Worm (Caenorhabditis elegans) whole organism, L4 larva: Measurements from ENCODE around the gene dml-1.

Experiments
- T26A8.4 ChIP-seq: fragments of 200-800 bp; sonication (Bioruptor generic); IDR thresholded peaks from 2 replicates; pipeline ENCODE4 v1.3.6; 2022; ENCODE audit warnings: missing genetic modification characterization, missing compliant biosample characterization
- Y75B8A.6 ChIP-seq: fragments of 200-800 bp; sonication (Bioruptor generic); IDR thresholded peaks from 2 replicates; pipeline ENCODE4 v1.3.6; 2022; ENCODE audit warnings: missing genetic modification reagents, missing genetic modification characterization, missing compliant biosample characterization
- aha-1 ChIP-seq: fragments of 150-350 bp; peaks from one replicate; lab custom pipeline; 2014; ENCODE audit warnings: missing biosample characterization, missing genetic modification characterization
- ceh-44 ChIP-seq: fragments of 200-800 bp; sonication (Bioruptor generic); IDR thresholded peaks from 2 replicates; pipeline ENCODE4 v1.3.6; 2022; ENCODE audit warnings: missing genetic modification reagents, missing genetic modification characterization, missing compliant biosample characterization
- ceh-62 ChIP-seq: sonication (generic microtip); optimal IDR thresholded peaks from 2 replicates; lab custom pipeline; 2017; ENCODE audit warnings: missing biosample characterization, missing genetic modification characterization
- daf-16 ChIP-seq, 3 experiments: sonication (generic microtip); optimal IDR thresholded peaks; 2 replicates each; lab custom pipeline; 2016 to 2017; ENCODE audit warnings: missing genetic modification characterization in 3 of 3, missing genetic modification reagents in 3 of 3, mild to moderate bottlenecking in 2 of 3, missing compliant biosample characterization in 2 of 3, missing biosample characterization in 1 of 3, moderate library complexity in 1 of 3
- dmd-6 ChIP-seq: fragments of 200-800 bp; sonication (Bioruptor generic); IDR thresholded peaks from 2 replicates; pipeline ENCODE4 v1.3.6; 2022; ENCODE audit warnings: missing genetic modification reagents, missing genetic modification characterization, missing compliant biosample characterization
- dmd-8 ChIP-seq: fragments of 200-800 bp; sonication (Bioruptor generic); IDR thresholded peaks from 2 replicates; pipeline ENCODE4 v1.3.6; 2022; ENCODE audit warnings: missing genetic modification characterization, missing compliant biosample characterization
- dpl-1 ChIP-seq: fragments of 150-350 bp; optimal IDR thresholded peaks from 2 replicates; lab custom pipeline; 2014; ENCODE audit warnings: missing biosample characterization, missing genetic modification reagents, missing genetic modification characterization
- dve-1 ChIP-seq: sonication (generic microtip); optimal IDR thresholded peaks from 2 replicates; lab custom pipeline; 2017; ENCODE audit warnings: antibody characterized with exemption, mild to moderate bottlenecking, missing genetic modification characterization, missing compliant biosample characterization; ENCODE audit not compliant: insufficient read depth
- egl-43 ChIP-seq: fragments of 200-800 bp; sonication (Bioruptor generic); IDR thresholded peaks from 2 replicates; pipeline ENCODE4 v1.3.6; 2022; ENCODE audit warnings: missing genetic modification reagents, missing genetic modification characterization, missing compliant biosample characterization
- hif-1 ChIP-seq, 2 experiments: sonication (generic microtip); optimal IDR thresholded peaks; 2 replicates each; lab custom pipeline; 2016 to 2017; ENCODE audit warnings: missing compliant biosample characterization in 2 of 2, missing genetic modification characterization in 2 of 2, missing genetic modification reagents in 2 of 2, missing genotype in 2 of 2, mild to moderate bottlenecking in 1 of 2
- lin-38 ChIP-seq: fragments of 200-800 bp; sonication (Bioruptor generic); IDR thresholded peaks from 2 replicates; pipeline ENCODE4 v1.3.6; 2022; ENCODE audit warnings: missing genetic modification reagents, missing genetic modification characterization, missing compliant biosample characterization
- lsy-2 ChIP-seq, 2 experiments: fragments of 150-350 bp in 1 of 2; sonication (generic microtip) in 1 of 2; optimal IDR thresholded peaks; 2 replicates each; lab custom pipeline; 2014 to 2017; ENCODE audit warnings: missing biosample characterization in 2 of 2, missing genetic modification characterization in 2 of 2
- madf-5 ChIP-seq, 2 experiments: fragments of 200-800 bp; sonication (Bioruptor generic); IDR thresholded peaks; 2 replicates each; pipeline ENCODE4 v1.3.6; 2022; ENCODE audit warnings: missing compliant biosample characterization in 2 of 2, missing genetic modification characterization in 2 of 2
- madf-9 ChIP-seq: fragments of 200-800 bp; sonication (Bioruptor generic); conservative IDR thresholded peaks from 2 replicates; pipeline ENCODE4 v1.3.6; 2022; ENCODE audit warnings: missing genetic modification reagents, missing genetic modification characterization, missing compliant biosample characterization
- mep-1 ChIP-seq: fragments of 150-350 bp; sonication (generic microtip); optimal IDR thresholded peaks from 3 replicates; lab custom pipeline; 2014; ENCODE audit warnings: missing biosample characterization, missing genetic modification characterization
- mes-2 ChIP-seq: sonication (generic microtip); optimal IDR thresholded peaks from 2 replicates; lab custom pipeline; 2016; ENCODE audit warnings: missing genotype, mild to moderate bottlenecking, missing genetic modification characterization, missing compliant biosample characterization; ENCODE audit not compliant: poor library complexity, severe bottlenecking
- nhr-102 ChIP-seq: sonication (generic microtip); optimal IDR thresholded peaks from 2 replicates; lab custom pipeline; 2016; ENCODE audit warnings: mild to moderate bottlenecking, missing genetic modification characterization, moderate library complexity, missing compliant biosample characterization
- nhr-237 ChIP-seq: sonication (generic microtip); optimal IDR thresholded peaks from 2 replicates; lab custom pipeline; 2017; ENCODE audit warnings: missing biosample characterization, missing genetic modification characterization
- nhr-6 ChIP-seq: fragments of 150-350 bp; optimal IDR thresholded peaks from 2 replicates; lab custom pipeline; 2014; ENCODE audit warnings: missing biosample characterization, missing genetic modification characterization
- nhr-76 ChIP-seq: fragments of 150-350 bp; optimal IDR thresholded peaks from 2 replicates; lab custom pipeline; 2014; ENCODE audit warnings: missing biosample characterization, missing genetic modification characterization
- nhr-77 ChIP-seq: fragments of 150-350 bp; optimal IDR thresholded peaks from 2 replicates; lab custom pipeline; 2014; ENCODE audit warnings: missing biosample characterization, missing genetic modification characterization
- pha-4 ChIP-seq, 2 experiments: fragments of 150-350 bp in 1 of 2; fragments of 200-800 bp in 1 of 2; sonication (Bioruptor generic) in 1 of 2; IDR thresholded peaks in 1 of 2; optimal IDR thresholded peaks in 1 of 2; 2 replicates each; pipeline versions ENCODE4 v1.3.6 to Lab custom; 2014 to 2022; ENCODE audit warnings: missing genetic modification characterization in 2 of 2, missing genetic modification reagents in 2 of 2, missing biosample characterization in 1 of 2, missing compliant biosample characterization in 1 of 2
- pqm-1 ChIP-seq: sonication (generic microtip); optimal IDR thresholded peaks from 2 replicates; lab custom pipeline; 2017; ENCODE audit warnings: missing biosample characterization, missing genetic modification characterization
- rbr-2 ChIP-seq: sonication (generic microtip); optimal IDR thresholded peaks from 2 replicates; lab custom pipeline; 2016; ENCODE audit warnings: missing genotype, missing genetic modification characterization, missing compliant biosample characterization
- sdz-12 ChIP-seq: fragments of 200-800 bp; sonication (Bioruptor generic); optimal IDR thresholded peaks from 2 replicates; lab custom pipeline; 2018; ENCODE audit warnings: mild to moderate bottlenecking, missing genetic modification characterization, missing compliant biosample characterization
- set-16 ChIP-seq: fragments of 200-800 bp; sonication (Bioruptor generic); IDR thresholded peaks from 2 replicates; pipeline ENCODE4 v1.3.6; 2022; ENCODE audit warnings: missing genetic modification reagents, missing genetic modification characterization, missing compliant biosample characterization
- skn-1 ChIP-seq: fragments of 150-350 bp; optimal IDR thresholded peaks from 2 replicates; lab custom pipeline; 2014; ENCODE audit warnings: missing biosample characterization, missing genetic modification characterization
- snpc-1.2 ChIP-seq: fragments of 200-800 bp; sonication (Bioruptor generic); IDR thresholded peaks from 2 replicates; pipeline ENCODE4 v1.3.6; 2022; ENCODE audit warnings: missing genetic modification reagents, missing genetic modification characterization, missing compliant biosample characterization
- spr-3 ChIP-seq: fragments of 200-800 bp; sonication (Bioruptor generic); optimal IDR thresholded peaks from 2 replicates; lab custom pipeline; 2018; ENCODE audit warnings: mild to moderate bottlenecking, missing genetic modification characterization, missing compliant biosample characterization
- vab-7 ChIP-seq: fragments of 200-800 bp; sonication (Bioruptor generic); IDR thresholded peaks from 2 replicates; pipeline ENCODE4 v1.3.6; 2022; ENCODE audit warnings: missing genetic modification reagents, missing genetic modification characterization, missing compliant biosample characterization
- zfp-2 ChIP-seq: sonication (generic microtip); optimal IDR thresholded peaks from 2 replicates; lab custom pipeline; 2016; ENCODE audit warnings: mild to moderate bottlenecking, missing genetic modification characterization, missing compliant biosample characterization
- ztf-7 ChIP-seq: fragments of 150-350 bp; optimal IDR thresholded peaks from 2 replicates; lab custom pipeline; 2014; ENCODE audit warnings: missing biosample characterization, missing genetic modification characterization

The dml-1 gene

DNA sequence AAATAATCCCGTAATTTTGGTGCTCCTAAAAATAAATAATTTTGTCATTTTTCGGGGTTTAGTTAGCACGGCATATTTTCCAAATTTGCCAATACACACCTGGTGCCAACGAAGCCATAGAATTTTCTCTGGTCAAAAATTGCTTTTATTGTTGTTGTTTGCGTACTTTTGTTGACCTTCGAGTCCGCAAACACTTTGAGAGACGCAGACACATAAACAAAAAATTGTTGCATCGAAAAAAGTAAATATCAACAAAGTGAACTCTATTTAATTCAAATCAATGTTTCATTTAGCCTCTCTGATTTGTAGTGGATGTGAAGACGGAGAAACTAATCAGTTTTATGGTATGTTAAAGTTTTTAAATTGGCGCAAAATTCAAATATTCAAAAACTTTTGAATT is 40.5 kb upstream of the dml-1 start, which contains the start of gene Y54G2A.40:
Gene Y54G2A.40 (plus strand): TSS at position 213 of the 400 bp plus-strand sequence.
- TF ChIP-seq dmd-6 (no peak), zfp-2 (tag; lab: Kevin White, UChicago) (no peak), mep-1 (tag; lab: Kevin White, UChicago) (peak; percentile 14), lsy-2 (tag; optimal IDR thresholded peaks at IDR 0.05; lab: Kevin White, UChicago) (peak in 1 of 2 experiments; percentile 76), daf-16 (GFP tag; optimal IDR thresholded peaks at IDR 0.05; lab: Kevin White, UChicago) (peak in 1 of 2 experiments; percentile 81), daf-16 (tag; optimal IDR thresholded peaks at IDR 0.05; lab: Kevin White, UChicago) (peak; percentile 91), dpl-1 (peak; percentile 33), madf-9 (no peak), mes-2 (tag; lab: Kevin White, UChicago) (peak; percentile 62), nhr-77 (tag; lab: Kevin White, UChicago) (peak; percentile 4), pha-4 (GFP tag; IDR thresholded peaks at IDR 0.05; lab: Robert Waterston, UW) (no peak), pha-4 (tag; optimal IDR thresholded peaks at IDR 0.05; lab: Kevin White, UChicago) (peak; percentile 80), lin-38 (peak; percentile 30; the same call in 1 of the 2 replicates), dve-1 (tag; lab: Kevin White, UChicago) (peak; percentile 28)

DNA sequence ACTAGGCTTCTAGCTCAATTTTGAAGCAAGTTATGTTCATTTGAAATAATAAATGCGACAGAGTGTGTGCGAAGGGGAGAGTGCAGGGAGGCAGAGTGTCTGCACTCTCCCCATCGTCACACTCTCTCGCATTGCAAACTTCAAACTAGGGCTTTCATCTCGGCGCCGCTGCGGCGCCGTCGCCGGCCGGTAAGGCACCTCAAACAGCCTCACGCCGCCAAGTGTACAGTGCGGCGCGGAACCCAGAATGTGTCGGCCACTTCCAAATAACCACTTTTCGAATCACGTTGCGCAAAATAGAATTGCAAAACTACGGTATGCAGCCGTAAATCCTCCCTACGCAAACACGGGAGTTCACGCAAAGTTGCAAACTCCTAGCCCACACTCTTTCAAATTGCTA is 37.5 kb upstream of the dml-1 start:
- TF ChIP-seq T26A8.4 (GFP tag; lab: Robert Waterston, UW) (no peak), dmd-8 (GFP tag; lab: Robert Waterston, UW) (no peak), rbr-2 (no peak), snpc-1.2 (GFP tag; lab: Robert Waterston, UW) (peak; percentile 31; the same call in 1 of the 2 replicates), nhr-6 (tag; lab: Kevin White, UChicago) (no peak), set-16 (GFP tag; lab: Robert Waterston, UW) (peak; percentile 77), egl-43 (0 out of 2 replicates have a peak, but pooled peaks have one; percentile 27)

DNA sequence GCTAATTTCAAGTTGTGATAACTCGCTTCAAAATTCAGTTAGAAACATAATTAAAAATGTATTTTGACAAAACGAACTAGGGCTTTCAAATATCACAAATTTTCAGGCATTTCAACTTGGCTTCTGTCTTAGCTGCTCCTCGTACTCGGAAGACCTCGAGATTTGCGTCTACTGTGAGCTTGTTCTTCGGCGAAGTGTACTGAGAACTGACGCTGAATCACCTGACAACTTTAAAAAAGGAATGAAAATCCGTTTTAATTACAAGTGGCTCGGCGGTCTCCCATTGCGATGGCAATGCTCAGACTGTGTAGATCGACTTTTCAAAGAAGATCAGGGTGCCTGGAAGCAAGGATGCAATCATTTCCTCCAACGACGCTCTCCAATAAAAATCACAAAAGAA is 36.2 kb upstream of the dml-1 start, which contains the start of gene clec-85:
Gene clec-85 (plus strand): TSS at position 301 of the 400 bp plus-strand sequence.
- TF ChIP-seq nhr-102 (no peak), madf-9 (no peak), pqm-1 (tag; lab: Kevin White, UChicago) (no peak), sdz-12 (no peak), nhr-237 (tag; lab: Kevin White, UChicago) (no peak), skn-1 (tag; lab: Kevin White, UChicago) (no peak), vab-7 (no peak), ztf-7 (tag; lab: Kevin White, UChicago) (no peak), Y75B8A.6 (GFP tag; lab: Robert Waterston, UW) (no peak), ceh-62 (tag; lab: Kevin White, UChicago) (no peak), nhr-77 (tag; lab: Kevin White, UChicago) (no peak), zfp-2 (tag; lab: Kevin White, UChicago) (no peak), madf-5 (GFP tag; IDR thresholded peaks at IDR 0.05; lab: Robert Waterston, UW) (no peak), nhr-76 (tag; lab: Kevin White, UChicago) (no peak), hif-1 (tag; optimal IDR thresholded peaks at IDR 0.05; lab: Kevin White, UChicago) (no peak), spr-3 (no peak)

DNA sequence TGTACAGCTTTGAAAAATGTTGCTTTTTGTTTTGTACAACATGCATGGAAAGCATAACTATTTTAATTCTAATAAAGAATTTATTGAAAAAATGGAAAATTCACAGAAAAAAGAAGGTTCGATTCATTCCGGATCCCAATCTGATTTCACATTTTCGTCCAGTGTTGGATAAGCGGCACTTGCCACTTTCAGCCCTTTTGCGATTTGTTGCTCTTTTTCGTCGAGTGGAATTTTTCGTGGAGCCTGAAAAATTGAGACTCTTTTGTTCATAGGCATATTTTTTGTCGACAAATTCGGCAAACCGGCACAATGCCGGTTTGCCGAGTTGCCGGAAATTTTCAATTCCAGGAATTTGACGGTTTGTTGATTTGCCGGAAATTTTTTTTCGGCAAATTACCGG is 35.1 kb upstream of the dml-1 start:
- TF ChIP-seq aha-1 (tag; lab: Kevin White, UChicago), result peak; percentile 91
- no peak for TF ChIP-seq dmd-6

DNA sequence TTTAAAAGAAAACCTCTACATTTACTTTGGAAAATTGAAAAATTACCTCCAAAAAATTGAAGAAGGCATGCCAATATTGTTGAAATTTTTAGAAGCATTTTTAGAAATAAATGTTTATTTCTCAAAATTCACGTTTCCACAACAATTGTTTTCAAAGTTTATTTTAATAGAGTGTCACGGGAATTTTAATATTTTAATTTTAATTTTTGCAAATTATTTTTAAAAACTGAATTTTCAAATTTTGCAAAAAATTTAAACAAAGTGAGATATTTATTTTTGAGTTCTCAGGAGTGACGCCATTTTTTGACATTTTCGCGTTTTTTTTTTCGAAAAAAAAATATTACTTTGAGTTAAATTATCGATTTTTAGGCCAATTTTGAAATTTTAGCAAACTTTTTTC is 33.6 kb upstream of the dml-1 start, which contains the start of gene Y54G2A.49:
Gene Y54G2A.49 (minus strand): TSS at position 101 of the 400 bp plus-strand sequence.
- no peak for TF ChIP-seq ceh-44 (GFP tag; lab: Robert Waterston, UW)
